Fruit fly (Drosophila melanogaster) whole organism, embryonic: Measurements from ENCODE around the gene Nsf2.

Experiments
- Awh ChIP-seq: fragments of 200-800 bp; sonication (Bioruptor generic); IDR thresholded peaks from 2 replicates; pipeline ENCODE4, ENCODE4 v1.3.6; 2022; ENCODE audit warnings: missing biosample characterization, missing genetic modification characterization
- Bteb2 ChIP-seq: fragments of 200-800 bp; sonication (Bioruptor generic); optimal IDR thresholded peaks from 2 replicates; lab custom pipeline; 2016; ENCODE audit warnings: missing biosample characterization, missing genetic modification characterization
- CG10543 ChIP-seq: fragments of 200-800 bp; sonication (Bioruptor generic); optimal IDR thresholded peaks from 3 replicates; lab custom pipeline; 2017; ENCODE audit warnings: missing biosample characterization, mild to moderate bottlenecking, missing genetic modification characterization, moderate library complexity
- CG11085 ChIP-seq: fragments of 200-800 bp; sonication (Bioruptor generic); IDR thresholded peaks from 2 replicates; pipeline ENCODE4 v1.3.6; 2022; ENCODE audit warnings: missing biosample characterization, missing genetic modification characterization
- CG12769 ChIP-seq: fragments of 200-800 bp; sonication (Bioruptor generic); optimal IDR thresholded peaks from 2 replicates; lab custom pipeline; 2019; ENCODE audit warnings: missing biosample characterization, mild to moderate bottlenecking, missing genetic modification characterization, moderate library complexity
- CG13894 ChIP-seq: fragments of 200-800 bp; sonication (Bioruptor generic); optimal IDR thresholded peaks from 3 replicates; lab custom pipeline; 2018; ENCODE audit warnings: missing biosample characterization, mild to moderate bottlenecking, missing genetic modification characterization, moderate library complexity
- CG14860 ChIP-seq: fragments of 200-800 bp; sonication (Bioruptor generic); IDR thresholded peaks from 3 replicates; pipeline ENCODE4 v1.3.6; 2022; ENCODE audit warnings: missing biosample characterization, missing genetic modification characterization; ENCODE audit not compliant: partially characterized antibody
- CG15479 ChIP-seq: fragments of 200-800 bp; sonication (Bioruptor generic); optimal IDR thresholded peaks from 3 replicates; lab custom pipeline; 2019; ENCODE audit warnings: missing biosample characterization, mild to moderate bottlenecking, missing genetic modification characterization, moderate library complexity
- CG17829 ChIP-seq: fragments of 200-800 bp; optimal IDR thresholded peaks from 2 replicates; lab custom pipeline; 2019; ENCODE audit warnings: missing biosample characterization, mild to moderate bottlenecking, missing genetic modification characterization, moderate library complexity
- CG18262 ChIP-seq: fragments of 200-800 bp; optimal IDR thresholded peaks from 3 replicates; lab custom pipeline; 2019; ENCODE audit warnings: missing biosample characterization, mild to moderate bottlenecking, missing genetic modification characterization, moderate library complexity
- CG1832 ChIP-seq: fragments of 200-800 bp; sonication (Bioruptor generic); optimal IDR thresholded peaks from 2 replicates; lab custom pipeline; 2017; ENCODE audit warnings: missing biosample characterization, mild to moderate bottlenecking, missing genetic modification characterization, inconsistent platforms
- CG2120 ChIP-seq: fragments of 200-800 bp; sonication (Bioruptor generic); optimal IDR thresholded peaks from 3 replicates; lab custom pipeline; 2016; ENCODE audit warnings: missing biosample characterization, missing genetic modification characterization
- CG31365 ChIP-seq: fragments of 200-800 bp; sonication (Bioruptor generic); optimal IDR thresholded peaks from 2 replicates; lab custom pipeline; 2018; ENCODE audit warnings: missing biosample characterization, mild to moderate bottlenecking, missing genetic modification characterization
- CG3163 ChIP-seq: fragments of 200-800 bp; sonication (Bioruptor generic); optimal IDR thresholded peaks from 3 replicates; lab custom pipeline; 2016; ENCODE audit warnings: missing biosample characterization, missing genetic modification characterization
- CG32532 ChIP-seq: fragments of 200-800 bp; sonication (Bioruptor generic); IDR thresholded peaks from 2 replicates; pipeline ENCODE4 v1.3.6; 2022; ENCODE audit warnings: missing biosample characterization, missing genetic modification characterization
- CG33557 ChIP-seq: fragments of 200-800 bp; sonication (Bioruptor generic); optimal IDR thresholded peaks from 2 replicates; lab custom pipeline; 2019; ENCODE audit warnings: missing biosample characterization, mild to moderate bottlenecking, missing genetic modification characterization, moderate library complexity
- CG34224 ChIP-seq: fragments of 200-800 bp; sonication (Bioruptor generic); IDR thresholded peaks from 3 replicates; pipeline ENCODE4 v1.3.6; 2022; ENCODE audit warnings: missing biosample characterization, missing genetic modification characterization; ENCODE audit not compliant: partially characterized antibody
- CG42726 ChIP-seq: fragments of 200-800 bp; sonication (Bioruptor generic); IDR thresholded peaks from 2 replicates; pipeline ENCODE4 v1.3.6; 2022; ENCODE audit warnings: missing biosample characterization, missing genetic modification characterization; ENCODE audit not compliant: partially characterized antibody
- CG8924 ChIP-seq: fragments of 200-800 bp; optimal IDR thresholded peaks from 3 replicates; lab custom pipeline; 2019; ENCODE audit warnings: missing biosample characterization, mild to moderate bottlenecking, missing genetic modification characterization, moderate library complexity
- CG9437 ChIP-seq: fragments of 200-800 bp; sonication (Bioruptor generic); optimal IDR thresholded peaks from 2 replicates; lab custom pipeline; 2018; ENCODE audit warnings: missing biosample characterization, mild to moderate bottlenecking, missing genetic modification characterization
- Doc3 ChIP-seq: fragments of 200-800 bp; sonication (Bioruptor generic); IDR thresholded peaks from 3 replicates; pipeline ENCODE4 v1.3.6; 2022; ENCODE audit warnings: missing biosample characterization, missing genetic modification characterization; ENCODE audit not compliant: partially characterized antibody
- E2f2 ChIP-seq: fragments of 200-800 bp; sonication (Bioruptor generic); IDR thresholded peaks from 2 replicates; pipeline ENCODE4 v1.3.6; 2022; ENCODE audit warnings: missing biosample characterization, missing genetic modification characterization
- ERR ChIP-seq: fragments of 200-800 bp; sonication (Bioruptor generic); optimal IDR thresholded peaks from 2 replicates; lab custom pipeline; 2016; ENCODE audit warnings: missing biosample characterization, missing genetic modification characterization
- Fer1 ChIP-seq: fragments of 200-800 bp; sonication (Bioruptor generic); optimal IDR thresholded peaks from 2 replicates; lab custom pipeline; 2017; ENCODE audit warnings: missing biosample characterization, mild to moderate bottlenecking, missing genetic modification characterization
- Max ChIP-seq: fragments of 200-800 bp; sonication (Bioruptor generic); optimal IDR thresholded peaks from 2 replicates; lab custom pipeline; 2016; ENCODE audit warnings: missing biosample characterization, mild to moderate bottlenecking, missing genetic modification characterization
- Med ChIP-seq: fragments of 200-800 bp; sonication (Bioruptor generic); peaks from one replicate; lab custom pipeline; 2016; ENCODE audit warnings: missing biosample characterization, missing genetic modification characterization, mild to moderate bottlenecking, inconsistent platforms, moderate library complexity
- NC2α ChIP-seq: fragments of 200-800 bp; sonication (Bioruptor generic); optimal IDR thresholded peaks from 2 replicates; lab custom pipeline; 2016; ENCODE audit warnings: missing biosample characterization, missing genetic modification characterization
- Nf-YA ChIP-seq: fragments of 200-800 bp; sonication (Bioruptor generic); IDR thresholded peaks from 2 replicates; pipeline ENCODE4 v1.3.6; 2022; ENCODE audit warnings: missing biosample characterization, missing genetic modification characterization
- Stat92E ChIP-seq, 3 experiments: fragments of >200 bp in 2 of 3; fragments of 200-800 bp in 1 of 3; sonication (Bioruptor generic) in 1 of 3; optimal IDR thresholded peaks; 2 replicates each; lab custom pipeline; 2017 to 2019; ENCODE audit warnings: missing biosample characterization in 3 of 3, missing genetic modification characterization in 3 of 3, mild to moderate bottlenecking in 1 of 3, moderate library complexity in 1 of 3
- Vsx1 ChIP-seq: fragments of 200-800 bp; sonication (Bioruptor generic); optimal IDR thresholded peaks from 2 replicates; lab custom pipeline; 2017; ENCODE audit warnings: missing biosample characterization, mild to moderate bottlenecking, missing genetic modification characterization, missing genetic modification reagents
- ara ChIP-seq: fragments of 200-800 bp; sonication (Bioruptor generic); IDR thresholded peaks from 2 replicates; pipeline ENCODE4 v1.3.6; 2022; ENCODE audit warnings: missing biosample characterization, missing genetic modification characterization
- ash1 ChIP-seq: fragments of 200-800 bp; sonication (Bioruptor generic); optimal IDR thresholded peaks from 2 replicates; lab custom pipeline; 2018; ENCODE audit warnings: missing biosample characterization, mild to moderate bottlenecking, missing genetic modification characterization
- ems ChIP-seq: fragments of 200-800 bp; sonication (Bioruptor generic); optimal IDR thresholded peaks from 3 replicates; lab custom pipeline; 2016; ENCODE audit warnings: missing biosample characterization, missing genetic modification characterization
- ftz-f1 ChIP-seq: fragments of 200-800 bp; sonication (Bioruptor generic); optimal IDR thresholded peaks from 2 replicates; lab custom pipeline; 2016; ENCODE audit warnings: missing biosample characterization, missing genetic modification characterization
- gem ChIP-seq: fragments of 200-800 bp; sonication (Bioruptor generic); optimal IDR thresholded peaks from 2 replicates; lab custom pipeline; 2019; ENCODE audit warnings: missing biosample characterization, mild to moderate bottlenecking, missing genetic modification characterization, moderate library complexity
- gfzf ChIP-seq: fragments of 200-800 bp; sonication (Bioruptor generic); optimal IDR thresholded peaks from 2 replicates; lab custom pipeline; 2016; ENCODE audit warnings: missing biosample characterization, mild to moderate bottlenecking, missing genetic modification characterization, moderate library complexity
- gsb-n ChIP-seq: fragments of 200-800 bp; sonication (Bioruptor generic); optimal IDR thresholded peaks from 3 replicates; lab custom pipeline; 2018; ENCODE audit warnings: missing biosample characterization, mild to moderate bottlenecking, missing genetic modification characterization
- her ChIP-seq: fragments of 200-800 bp; sonication (Bioruptor generic); optimal IDR thresholded peaks from 2 replicates; lab custom pipeline; 2016; ENCODE audit warnings: missing biosample characterization, missing genetic modification characterization
- jing ChIP-seq: fragments of 200-800 bp; sonication (Bioruptor generic); optimal IDR thresholded peaks from 2 replicates; lab custom pipeline; 2018; ENCODE audit warnings: missing biosample characterization, mild to moderate bottlenecking, missing genetic modification characterization
- kni ChIP-seq: fragments of 200-800 bp; sonication (Bioruptor generic); optimal IDR thresholded peaks from 3 replicates; lab custom pipeline; 2017; ENCODE audit warnings: mild to moderate bottlenecking, missing biosample characterization, missing genetic modification reagents, missing genetic modification characterization
- mirr ChIP-seq: fragments of 200-800 bp; sonication (Bioruptor generic); optimal IDR thresholded peaks from 3 replicates; lab custom pipeline; 2018; ENCODE audit warnings: missing biosample characterization, mild to moderate bottlenecking, missing genetic modification characterization
- pb ChIP-seq: fragments of 200-800 bp; sonication (Bioruptor generic); optimal IDR thresholded peaks from 3 replicates; lab custom pipeline; 2016; ENCODE audit warnings: missing biosample characterization, missing genetic modification characterization
- sens-2 ChIP-seq: fragments of 200-800 bp; sonication (Bioruptor generic); IDR thresholded peaks from 2 replicates; pipeline ENCODE4 v1.3.6; 2022; ENCODE audit warnings: missing biosample characterization, missing genetic modification characterization
- seq ChIP-seq: fragments of 200-800 bp; sonication (Bioruptor generic); IDR thresholded peaks from 2 replicates; pipeline ENCODE4 v1.3.6; 2022; ENCODE audit warnings: missing biosample characterization, missing genetic modification characterization
- so ChIP-seq: fragments of 200-800 bp; sonication (Bioruptor generic); IDR thresholded peaks from 3 replicates; pipeline ENCODE4 v1.3.6; 2022; ENCODE audit warnings: missing biosample characterization, missing genetic modification characterization
- unc-4 ChIP-seq: fragments of 200-800 bp; sonication (Bioruptor generic); IDR thresholded peaks from 2 replicates; pipeline ENCODE4 v1.3.6; 2022; ENCODE audit warnings: missing biosample characterization, missing genetic modification characterization; ENCODE audit not compliant: partially characterized antibody
- unpg ChIP-seq: fragments of 200-800 bp; sonication (Bioruptor generic); optimal IDR thresholded peaks from 3 replicates; lab custom pipeline; 2018; ENCODE audit warnings: missing biosample characterization, mild to moderate bottlenecking, missing genetic modification characterization, moderate library complexity
- vfl ChIP-seq: fragments of 200-800 bp; sonication (Bioruptor generic); optimal IDR thresholded peaks from 2 replicates; lab custom pipeline; 2016; ENCODE audit warnings: missing biosample characterization, missing genetic modification characterization
- yki ChIP-seq: fragments of >200 bp; optimal IDR thresholded peaks from 3 replicates; lab custom pipeline; 2018

The Nsf2 gene

DNA sequence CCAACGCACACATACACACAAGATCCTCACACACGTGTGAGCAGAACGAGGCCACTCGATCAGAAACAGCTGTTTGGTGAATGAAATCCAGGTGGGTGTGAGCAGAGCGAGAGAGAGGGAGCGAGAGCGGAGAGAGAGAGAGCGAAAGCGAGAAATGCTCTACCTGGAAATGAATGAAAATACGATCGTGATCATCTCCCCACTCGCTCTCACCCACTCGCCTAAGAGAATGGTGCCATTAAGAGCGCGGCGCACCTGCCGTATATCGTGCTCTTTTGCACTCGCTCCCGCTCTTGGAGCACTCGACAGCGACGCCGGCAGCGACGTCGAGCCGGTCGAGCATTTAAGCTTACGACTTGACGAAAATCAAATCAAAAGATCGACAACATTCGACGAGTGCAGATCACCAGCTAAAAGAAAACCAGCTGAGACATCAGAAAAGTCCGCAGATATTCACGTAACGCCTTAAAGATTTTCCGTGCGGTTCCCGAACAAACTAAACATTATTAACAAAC, 25.0 kb downstream of the Nsf2 start, which contains the start of the genes tal-1A, tal-2A, tal-3A and tal-AA (continued):
- no peak for TF ChIP-seq CG42726 (GFP tag; lab: Robert Waterston, UW)
- peak; percentile 26 for TF ChIP-seq gsb-n (tag; lab: Kevin White, UChicago)
- TF ChIP-seq NC2α (GFP tag; lab: Kevin White, UChicago) = peak; percentile 60
- no peak for TF ChIP-seq Bteb2 (GFP tag; lab: Kevin White, UChicago)
- no peak for TF ChIP-seq CG10543 (GFP tag; lab: Kevin White, UChicago)
- 0 out of 2 replicates have a peak, but pooled peaks have one; percentile 30 for TF ChIP-seq unc-4 (GFP tag; lab: Robert Waterston, UW)
- TF ChIP-seq CG11085 (GFP tag; lab: Robert Waterston, UW) = no peak
- no peak for TF ChIP-seq CG14860 (GFP tag; lab: Robert Waterston, UW)
- peak; percentile 30 for TF ChIP-seq ems (GFP tag; lab: Kevin White, UChicago)
- TF ChIP-seq CG9437 (GFP tag; lab: Kevin White, UChicago) = no peak
- no peak for TF ChIP-seq CG18262 (tag; lab: Kevin White, UChicago)
- peak; percentile 81 for TF ChIP-seq Med (GFP tag; lab: Kevin White, UChicago)
- peak; percentile 18 for TF ChIP-seq her (GFP tag; lab: Kevin White, UChicago)
- 0 out of 2 replicates have a peak, but pooled peaks have one; percentile 47 for TF ChIP-seq ara (GFP tag; lab: Robert Waterston, UW)
- TF ChIP-seq so = peak; percentile 77; the same call in 2 of the 3 replicates
- peak; percentile 17 for TF ChIP-seq CG8924
- peak; percentile 52 for TF ChIP-seq CG12769 (tag; lab: Kevin White, UChicago)
- TF ChIP-seq CG1832 (GFP tag; lab: Kevin White, UChicago) = peak; percentile 81
- no peak for TF ChIP-seq CG33557 (GFP tag; lab: Kevin White, UChicago)
- peak; percentile 82 for TF ChIP-seq CG34224 (GFP tag; lab: Robert Waterston, UW)
- no peak for TF ChIP-seq pb (GFP tag; lab: Kevin White, UChicago)
- TF ChIP-seq Vsx1 (GFP tag; lab: Kevin White, UChicago) = peak; percentile 30
- no peak for TF ChIP-seq ash1 (GFP tag; lab: Kevin White, UChicago)
- TF ChIP-seq CG3163 (GFP tag; lab: Kevin White, UChicago) = peak; percentile 98
- TF ChIP-seq E2f2 (GFP tag; lab: Robert Waterston, UW) = peak; percentile 19; the same call in 1 of the 2 replicates
- TF ChIP-seq gfzf (GFP tag; lab: Kevin White, UChicago) = no peak
- TF ChIP-seq ERR (GFP tag; lab: Kevin White, UChicago) = no peak
- no peak; the same call in 1 of the 2 replicates for TF ChIP-seq Nf-YA (GFP tag; lab: Robert Waterston, UW)
- peak; percentile 37 for TF ChIP-seq CG17829 (tag; lab: Kevin White, UChicago)
- TF ChIP-seq CG2120 (GFP tag; lab: Kevin White, UChicago) = no peak
- peak; percentile 23 for TF ChIP-seq ftz-f1
- no peak for TF ChIP-seq CG15479 (GFP tag; lab: Kevin White, UChicago)
- peak; percentile 38 for TF ChIP-seq CG31365 (tag; lab: Kevin White, UChicago)
- TF ChIP-seq CG13894 (tag; lab: Kevin White, UChicago) = no peak
- no peak for TF ChIP-seq gem (tag; lab: Kevin White, UChicago)
- peak; percentile 45 for TF ChIP-seq vfl (GFP tag; lab: Kevin White, UChicago)
- TF ChIP-seq mirr (GFP tag; lab: Kevin White, UChicago) = peak; percentile 47
- peak; percentile 81; the same call in 1 of the 2 replicates for TF ChIP-seq CG32532 (GFP tag; lab: Robert Waterston, UW)
- peak; percentile 99 for TF ChIP-seq yki (lab: Kevin White, UChicago)
- no peak for TF ChIP-seq Max
- 0 out of 2 replicates have a peak, but pooled peaks have one; percentile 32 for TF ChIP-seq sens-2 (GFP tag; lab: Robert Waterston, UW)
- TF ChIP-seq jing (GFP tag; lab: Kevin White, UChicago) = no peak
- TF ChIP-seq seq (GFP tag; lab: Robert Waterston, UW) = no peak; the same call in 1 of the 2 replicates
- peak; percentile 42 for TF ChIP-seq kni (GFP tag; lab: Kevin White, UChicago)
- TF ChIP-seq Doc3 = 0 out of 3 replicates have a peak, but pooled peaks have one; percentile 53
- TF ChIP-seq Stat92E (GFP tag; optimal IDR thresholded peaks at IDR 0.05; lab: Kevin White, UChicago) = peak in 1 of 3 experiments; percentile 57
- TF ChIP-seq unpg (GFP tag; lab: Kevin White, UChicago) = peak; percentile 6
- peak; percentile 1 for TF ChIP-seq Fer1 (GFP tag; lab: Kevin White, UChicago)
- no peak; the same call in 1 of the 2 replicates for TF ChIP-seq Awh (GFP tag; lab: Robert Waterston, UW)
